Fruit fly (Drosophila melanogaster) whole organism, embryonic: ENCODE results near the gene CG11396.

ENCODE experiments used
- Abd-B ChIP-seq: fragments of 200-800 bp; sonication (Bioruptor generic); optimal IDR thresholded peaks from 2 replicates; lab custom pipeline; 2018; ENCODE audit warnings: missing biosample characterization, mild to moderate bottlenecking, missing genetic modification characterization, moderate library complexity
- BEAF-32 ChIP-seq: fragments of 200-800 bp; sonication (Bioruptor generic); optimal IDR thresholded peaks from 3 replicates; lab custom pipeline; 2017; ENCODE audit warnings: missing biosample characterization, missing genetic modification characterization, mild to moderate bottlenecking, moderate library complexity, missing genetic modification reagents
- BtbVII ChIP-seq: fragments of 200-800 bp; sonication (Bioruptor generic); optimal IDR thresholded peaks from 3 replicates; lab custom pipeline; 2017; ENCODE audit warnings: missing biosample characterization, mild to moderate bottlenecking, missing genetic modification characterization
- CG10147 ChIP-seq: fragments of 200-800 bp; sonication (Bioruptor generic); optimal IDR thresholded peaks from 2 replicates; lab custom pipeline; 2019; ENCODE audit warnings: missing biosample characterization, mild to moderate bottlenecking, missing genetic modification characterization, moderate library complexity
- CG10274 ChIP-seq: fragments of 200-800 bp; sonication (Bioruptor generic); optimal IDR thresholded peaks from 3 replicates; lab custom pipeline; 2017; ENCODE audit warnings: missing biosample characterization, mild to moderate bottlenecking, missing genetic modification characterization
- CG10366 ChIP-seq: fragments of 200-800 bp; sonication (Bioruptor generic); IDR thresholded peaks from 2 replicates; pipeline ENCODE4 v1.3.6; 2022; ENCODE audit warnings: missing biosample characterization, missing genetic modification characterization
- CG13123 ChIP-seq: fragments of 200-800 bp; sonication (Bioruptor generic); optimal IDR thresholded peaks from 2 replicates; lab custom pipeline; 2016; ENCODE audit warnings: missing biosample characterization, missing genetic modification characterization
- CG13894 ChIP-seq: fragments of 200-800 bp; sonication (Bioruptor generic); optimal IDR thresholded peaks from 3 replicates; lab custom pipeline; 2018; ENCODE audit warnings: missing biosample characterization, mild to moderate bottlenecking, missing genetic modification characterization, moderate library complexity
- CG14014 ChIP-seq: fragments of 200-800 bp; sonication (Bioruptor generic); IDR thresholded peaks from 2 replicates; pipeline ENCODE4 v1.3.6; 2022; ENCODE audit warnings: missing biosample characterization, missing genetic modification characterization
- CG1529 ChIP-seq: fragments of 200-800 bp; sonication (Bioruptor generic); optimal IDR thresholded peaks from 3 replicates; lab custom pipeline; 2018; ENCODE audit warnings: missing biosample characterization, missing genetic modification characterization
- CG15479 ChIP-seq: fragments of 200-800 bp; sonication (Bioruptor generic); optimal IDR thresholded peaks from 3 replicates; lab custom pipeline; 2019; ENCODE audit warnings: missing biosample characterization, mild to moderate bottlenecking, missing genetic modification characterization, moderate library complexity
- CG1603 ChIP-seq: fragments of 200-800 bp; sonication (Bioruptor generic); optimal IDR thresholded peaks from 2 replicates; lab custom pipeline; 2019; ENCODE audit warnings: missing biosample characterization, mild to moderate bottlenecking, missing genetic modification characterization, moderate library complexity
- CG33213 ChIP-seq: fragments of 200-800 bp; sonication (Bioruptor generic); optimal IDR thresholded peaks from 3 replicates; lab custom pipeline; 2016; ENCODE audit warnings: missing biosample characterization, missing genetic modification characterization
- CG3407 ChIP-seq: fragments of 200-800 bp; sonication (Bioruptor generic); optimal IDR thresholded peaks from 2 replicates; lab custom pipeline; 2018; ENCODE audit warnings: missing biosample characterization, mild to moderate bottlenecking, missing genetic modification characterization
- CG34224 ChIP-seq: fragments of 200-800 bp; sonication (Bioruptor generic); IDR thresholded peaks from 3 replicates; pipeline ENCODE4 v1.3.6; 2022; ENCODE audit warnings: missing biosample characterization, missing genetic modification characterization; ENCODE audit not compliant: partially characterized antibody
- CG4360 ChIP-seq: fragments of 200-800 bp; sonication (Bioruptor generic); IDR thresholded peaks from 2 replicates; pipeline ENCODE4 v1.3.6; 2022; ENCODE audit warnings: missing biosample characterization, missing genetic modification characterization
- CG4404 ChIP-seq: fragments of 200-800 bp; sonication (Bioruptor generic); IDR thresholded peaks from 2 replicates; pipeline ENCODE4 v1.3.6; 2022; ENCODE audit warnings: missing biosample characterization, missing genetic modification characterization
- CG4707 ChIP-seq: fragments of 200-800 bp; sonication (Bioruptor generic); optimal IDR thresholded peaks from 2 replicates; lab custom pipeline; 2018; ENCODE audit warnings: missing biosample characterization, mild to moderate bottlenecking, missing genetic modification characterization, moderate library complexity
- CG6254 ChIP-seq: fragments of 200-800 bp; sonication (Bioruptor generic); optimal IDR thresholded peaks from 3 replicates; lab custom pipeline; 2017; ENCODE audit warnings: mild to moderate bottlenecking, missing biosample characterization, missing genetic modification reagents, missing genetic modification characterization
- CG8388 ChIP-seq: fragments of 200-800 bp; sonication (Bioruptor generic); optimal IDR thresholded peaks from 2 replicates; lab custom pipeline; 2019; ENCODE audit warnings: missing biosample characterization, mild to moderate bottlenecking, missing genetic modification characterization, moderate library complexity
- Dref ChIP-seq: fragments of 200-800 bp; sonication (Bioruptor generic); IDR thresholded peaks from 2 replicates; pipeline ENCODE4 v1.3.6; 2022; ENCODE audit warnings: missing biosample characterization, missing genetic modification characterization
- Ets65A ChIP-seq: fragments of 200-800 bp; sonication (Bioruptor generic); peaks from one replicate; lab custom pipeline; 2016; ENCODE audit warnings: missing biosample characterization, missing genetic modification characterization
- HLH4C ChIP-seq: fragments of 200-800 bp; sonication (Bioruptor generic); IDR thresholded peaks from 3 replicates; pipeline ENCODE4 v1.3.6; 2022; ENCODE audit warnings: missing biosample characterization, missing genetic modification characterization; ENCODE audit not compliant: partially characterized antibody
- HLHmδ ChIP-seq: fragments of 200-800 bp; sonication (Bioruptor generic); optimal IDR thresholded peaks from 2 replicates; lab custom pipeline; 2018; ENCODE audit warnings: missing biosample characterization, mild to moderate bottlenecking, missing genetic modification characterization, moderate library complexity
- Hr3 ChIP-seq: fragments of 200-800 bp; sonication (Bioruptor generic); optimal IDR thresholded peaks from 3 replicates; lab custom pipeline; 2016; ENCODE audit warnings: missing biosample characterization, missing genetic modification characterization
- Med ChIP-seq: fragments of 200-800 bp; sonication (Bioruptor generic); peaks from one replicate; lab custom pipeline; 2016; ENCODE audit warnings: missing biosample characterization, missing genetic modification characterization, mild to moderate bottlenecking, inconsistent platforms, moderate library complexity
- Poxn ChIP-seq: fragments of 200-800 bp; sonication (Bioruptor generic); IDR thresholded peaks from 2 replicates; pipeline ENCODE4 v1.3.6; 2022; ENCODE audit warnings: missing biosample characterization, missing genetic modification characterization
- Sry-δ ChIP-seq: fragments of 200-800 bp; sonication (Bioruptor generic); optimal IDR thresholded peaks from 2 replicates; lab custom pipeline; 2016; ENCODE audit warnings: missing biosample characterization, missing genetic modification characterization
- Trl ChIP-seq, 3 experiments: fragments of >200 bp in 2 of 3; fragments of 200-800 bp in 1 of 3; sonication (Bioruptor generic) in 1 of 3; optimal IDR thresholded peaks; 2 replicates in 1 of 3; 3 replicates in 2 of 3; lab custom pipeline; 2016 to 2017; ENCODE audit warnings: missing biosample characterization in 1 of 3, missing genetic modification characterization in 1 of 3
- Usf ChIP-seq: fragments of 200-800 bp; sonication (Bioruptor generic); optimal IDR thresholded peaks from 2 replicates; lab custom pipeline; 2017; ENCODE audit warnings: missing genotype, missing biosample characterization, missing genetic modification characterization
- ab ChIP-seq: fragments of 200-800 bp; sonication (Bioruptor generic); optimal IDR thresholded peaks from 2 replicates; lab custom pipeline; 2016; ENCODE audit warnings: missing biosample characterization, missing genetic modification characterization
- crc ChIP-seq: fragments of 200-800 bp; sonication (Bioruptor generic); optimal IDR thresholded peaks from 2 replicates; lab custom pipeline; 2016; ENCODE audit warnings: missing biosample characterization, missing genetic modification characterization
- crol ChIP-seq: fragments of 200-800 bp; sonication (Bioruptor generic); IDR thresholded peaks from 2 replicates; pipeline ENCODE4 v1.3.6; 2022; ENCODE audit warnings: missing biosample characterization, missing genetic modification characterization
- fru ChIP-seq: fragments of >200 bp; optimal IDR thresholded peaks from 2 replicates; lab custom pipeline; 2017
- fu2 ChIP-seq: fragments of 200-800 bp; sonication (Bioruptor generic); optimal IDR thresholded peaks from 2 replicates; lab custom pipeline; 2016; ENCODE audit warnings: missing biosample characterization, missing genetic modification characterization
- inv ChIP-seq: fragments of 200-800 bp; sonication (Bioruptor generic); IDR thresholded peaks from 2 replicates; pipeline ENCODE4 v1.3.6; 2022; ENCODE audit warnings: missing biosample characterization, missing genetic modification characterization; ENCODE audit not compliant: partially characterized antibody
- jigr1 ChIP-seq: fragments of 200-800 bp; sonication (Bioruptor generic); IDR thresholded peaks from 3 replicates; pipeline ENCODE4 v1.3.6; 2022; ENCODE audit warnings: missing biosample characterization, missing genetic modification characterization
- luna ChIP-seq: fragments of 200-800 bp; sonication (Bioruptor generic); optimal IDR thresholded peaks from 2 replicates; lab custom pipeline; 2016; ENCODE audit warnings: missing biosample characterization, missing genetic modification characterization
- mld ChIP-seq: fragments of 200-800 bp; sonication (Bioruptor generic); IDR thresholded peaks from 3 replicates; pipeline ENCODE4 v1.3.6; 2022; ENCODE audit warnings: missing biosample characterization, missing genetic modification characterization; ENCODE audit not compliant: partially characterized antibody
- onecut ChIP-seq: fragments of 200-800 bp; sonication (Bioruptor generic); IDR thresholded peaks from 2 replicates; pipeline ENCODE4 v1.3.6; 2022; ENCODE audit warnings: missing biosample characterization, missing genetic modification characterization
- pnt ChIP-seq: fragments of 200-800 bp; sonication (Bioruptor generic); optimal IDR thresholded peaks from 3 replicates; lab custom pipeline; 2016; ENCODE audit warnings: missing biosample characterization, missing genetic modification characterization
- ro ChIP-seq: fragments of 200-800 bp; sonication (Bioruptor generic); IDR thresholded peaks from 2 replicates; pipeline ENCODE4 v1.3.6; 2022; ENCODE audit warnings: missing biosample characterization, missing genetic modification characterization
- sens ChIP-seq: fragments of 200-800 bp; sonication (Bioruptor generic); peaks from one replicate; lab custom pipeline; 2016; ENCODE audit warnings: missing biosample characterization, missing genetic modification characterization
- slou ChIP-seq: fragments of 200-800 bp; sonication (Bioruptor generic); optimal IDR thresholded peaks from 3 replicates; lab custom pipeline; 2016; ENCODE audit warnings: missing biosample characterization, missing genetic modification characterization
- twi ChIP-seq: fragments of 200-800 bp; optimal IDR thresholded peaks from 2 replicates; lab custom pipeline; 2019; ENCODE audit warnings: missing biosample characterization, mild to moderate bottlenecking, missing genetic modification characterization, moderate library complexity
- wdn ChIP-seq: fragments of 200-800 bp; sonication (Bioruptor generic); IDR thresholded peaks from 2 replicates; pipeline ENCODE4 v1.3.6; 2022; ENCODE audit warnings: missing biosample characterization, missing genetic modification characterization
- wor ChIP-seq: fragments of 200-800 bp; sonication (Bioruptor generic); IDR thresholded peaks from 2 replicates; pipeline ENCODE4 v1.3.6; 2022; ENCODE audit warnings: missing biosample characterization, missing genetic modification characterization
- zen ChIP-seq: fragments of 200-800 bp; sonication (Bioruptor generic); optimal IDR thresholded peaks from 3 replicates; lab custom pipeline; 2018; ENCODE audit warnings: missing biosample characterization, mild to moderate bottlenecking, missing genetic modification characterization, moderate library complexity

The CG11396 gene

dm6 chr3L:20784394-20784793 is 3.5 kb downstream of the CG11396 start:
- TF ChIP-seq CG4404: no peak
- TF ChIP-seq CG15479 (GFP tag; lab: Kevin White, UChicago): peak; percentile 66
- peak; percentile 38 for TF ChIP-seq onecut (GFP tag; lab: Robert Waterston, UW)
- TF ChIP-seq CG4360 (GFP tag; lab: Robert Waterston, UW): peak; percentile 59
- TF ChIP-seq Trl (optimal IDR thresholded peaks at IDR 0.05; lab: Kevin White, UChicago): peak in 1 of 2 experiments; percentile 32
- TF ChIP-seq Trl (GFP tag; optimal IDR thresholded peaks at IDR 0.05; lab: Kevin White, UChicago): no peak
- TF ChIP-seq CG34224: peak; percentile 17; the same call in 1 of the 3 replicates
- no peak for TF ChIP-seq zen (tag; lab: Kevin White, UChicago)
- 0 out of 2 replicates have a peak, but pooled peaks have one; percentile 19 for TF ChIP-seq wdn (GFP tag; lab: Robert Waterston, UW)
- peak; percentile 38; the same call in 1 of the 2 replicates for TF ChIP-seq crol
- TF ChIP-seq inv: no peak
- TF ChIP-seq Poxn (GFP tag; lab: Robert Waterston, UW): no peak
- no peak for TF ChIP-seq CG10366 (GFP tag; lab: Robert Waterston, UW)
- no peak for TF ChIP-seq slou
- TF ChIP-seq fru (lab: Kevin White, UChicago): no peak
- TF ChIP-seq, all 482 proteins: peak for 7

dm6 chr3L:20778224-20779063 is 9.5 kb downstream of the CG11396 start, which contains the start of the genes Pex16 and Pex14:
Pex16 (minus strand) TSS chr3L:20778264.
Pex14 (plus strand) TSS chr3L:20778799.
- TF ChIP-seq pnt (peak; percentile 86), CG3407 (no peak), Abd-B (GFP tag; lab: Kevin White, UChicago) (peak; percentile 79), ab (peak; percentile 56), jigr1 (GFP tag; lab: Robert Waterston, UW) (no peak), CG10147 (GFP tag; lab: Kevin White, UChicago) (no peak), HLHmδ (GFP tag; lab: Kevin White, UChicago) (no peak), fu2 (peak; percentile 69), CG13894 (tag; lab: Kevin White, UChicago) (no peak), Dref (peak; percentile 37), crc (GFP tag; lab: Kevin White, UChicago) (peak; percentile 46), CG1603 (peak; percentile 66), HLH4C (GFP tag; lab: Robert Waterston, UW) (no peak), twi (tag; lab: Kevin White, UChicago) (peak; percentile 42), BtbVII (no peak), CG13123 (GFP tag; lab: Kevin White, UChicago) (peak; percentile 37), CG8388 (GFP tag; lab: Kevin White, UChicago) (no peak), CG10274 (GFP tag; lab: Kevin White, UChicago) (peak; percentile 38), Usf (peak; percentile 46), mld (no peak), Ets65A (GFP tag; lab: Kevin White, UChicago) (peak; percentile 97), BEAF-32 (GFP tag; lab: Kevin White, UChicago) (peak; percentile 37), CG33213 (GFP tag; lab: Kevin White, UChicago) (peak; percentile 56), CG14014 (peak; percentile 68), CG6254 (GFP tag; lab: Kevin White, UChicago) (no peak), luna (peak; percentile 43), wor (GFP tag; lab: Robert Waterston, UW) (no peak), Med (GFP tag; lab: Kevin White, UChicago) (peak; percentile 96), CG15479 (GFP tag; lab: Kevin White, UChicago) (no peak), fru (lab: Kevin White, UChicago) (no peak), CG4707 (GFP tag; lab: Kevin White, UChicago) (peak; percentile 2), sens (peak; percentile 96), Hr3 (GFP tag; lab: Kevin White, UChicago) (peak; percentile 73), ro (GFP tag; lab: Robert Waterston, UW) (no peak), CG1529 (peak; percentile 23), Sry-δ (GFP tag; lab: Kevin White, UChicago) (peak; percentile 44)
